Worm (Caenorhabditis elegans): ENCODE data around the gene acdh-13.

DNA sequence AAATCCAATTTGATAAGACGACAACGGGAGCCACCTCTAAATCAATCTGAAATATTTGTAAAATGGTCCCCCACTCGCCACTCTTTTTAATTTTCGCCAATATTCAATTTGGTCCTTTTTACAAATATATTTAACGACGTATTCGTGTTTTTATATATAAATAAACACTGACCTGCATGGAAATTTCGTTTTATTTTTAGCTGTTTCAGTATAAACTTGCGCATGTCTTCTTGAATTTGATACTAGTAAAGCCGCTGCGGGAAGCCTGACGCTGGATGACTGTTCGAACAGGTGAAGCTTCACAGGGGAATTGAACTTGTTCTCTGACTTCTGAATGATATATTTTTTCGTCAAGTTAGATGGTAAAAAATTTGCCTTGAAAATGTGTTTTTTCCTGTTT, 15.9 kb upstream of the acdh-13 start:
- TF ChIP-seq pax-3 (tag; optimal IDR thresholded peaks at IDR 0.05) (no peak), lir-3 (tag; optimal IDR thresholded peaks at IDR 0.05; ENCODE audit: poor library complexity) (no peak), ztf-4 (tag; optimal IDR thresholded peaks at IDR 0.05) (no peak), nhr-11 (tag; optimal IDR thresholded peaks at IDR 0.05) (no peak), nhr-84 (tag; optimal IDR thresholded peaks at IDR 0.05) (no peak), nhr-12 (tag; optimal IDR thresholded peaks at IDR 0.05) (no peak), fkh-10 (GFP tag; optimal IDR thresholded peaks at IDR 0.05) (no peak), aha-1 (tag; optimal IDR thresholded peaks at IDR 0.05) (no peak), aly-2 (tag; optimal IDR thresholded peaks at IDR 0.05) (no peak), nhr-85 (tag) (no peak), alr-1 (tag; optimal IDR thresholded peaks at IDR 0.05; ENCODE audit: borderline replicate concordance) (no peak), lin-15B (tag; optimal IDR thresholded peaks at IDR 0.05) (no peak)

Measured in whole organism, L1 larva.